Worm (Caenorhabditis elegans) whole organism, L3 larva: Measurements from ENCODE around the gene gei-8.
A peak's percentile ranks its signal among the peaks of the same experiment; 100 is the strongest.

Source experiments
- mdl-1 ChIP-seq: fragments of 150-350 bp; optimal IDR thresholded peaks from 2 replicates; lab custom pipeline; 2014; ENCODE audit warnings: missing biosample characterization, missing genetic modification characterization
- nhr-28 ChIP-seq: fragments of 150-350 bp; optimal IDR thresholded peaks from 2 replicates; lab custom pipeline; 2014; ENCODE audit warnings: missing biosample characterization, missing genetic modification characterization
- snpc-4 ChIP-seq: fragments of 150-350 bp; optimal IDR thresholded peaks from 2 replicates; lab custom pipeline; 2014; ENCODE audit warnings: missing biosample characterization, missing genetic modification characterization
- ztf-4 ChIP-seq: fragments of 150-350 bp; optimal IDR thresholded peaks from 2 replicates; lab custom pipeline; 2014; ENCODE audit warnings: missing biosample characterization, missing genetic modification characterization

DNA sequence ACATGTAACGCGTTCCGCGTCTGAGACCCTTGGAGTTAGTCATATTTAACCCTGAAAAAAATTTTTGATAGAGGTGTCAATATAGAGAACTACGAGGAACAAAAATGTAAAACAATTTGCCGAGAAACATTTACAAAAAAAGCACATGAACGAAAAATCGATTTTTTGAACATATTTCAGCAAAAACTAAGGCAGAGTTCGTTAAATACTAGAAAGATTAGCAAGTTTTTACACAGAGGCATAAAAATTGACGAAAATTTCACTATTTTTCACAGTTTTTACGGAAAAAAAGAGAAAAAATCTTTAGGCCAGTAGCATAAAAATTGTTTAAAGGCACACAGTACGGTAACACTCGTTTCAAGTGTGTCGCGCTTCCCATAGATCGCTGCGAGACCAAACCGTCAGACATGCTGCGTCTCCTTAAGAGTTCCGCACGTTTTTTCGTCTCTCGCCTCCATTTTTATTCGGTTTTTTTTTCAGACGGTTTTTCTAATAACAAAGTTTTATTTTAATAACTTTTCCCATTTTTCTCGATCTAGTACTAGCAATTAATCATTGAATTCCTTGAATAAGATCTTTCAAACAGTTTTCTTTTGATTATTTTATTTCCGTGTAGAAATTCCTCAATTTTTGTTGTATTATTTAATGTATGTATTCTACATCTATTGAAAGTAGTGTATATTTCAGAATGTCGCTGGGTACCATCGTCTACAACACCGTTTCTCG is 9.3 kb upstream of the gei-8 start, which contains the start of the genes rpl-21 and C14B9.10:
- TF ChIP-seq nhr-28 (tag; lab: Kevin White, UChicago) (no peak), mdl-1 (tag; lab: Kevin White, UChicago) (no peak), ztf-4 (tag; lab: Kevin White, UChicago) (no peak), snpc-4 (peak; percentile 47)
